Fruit fly (Drosophila melanogaster) Kc167 (cell line): ENCODE data around the gene hkb.

ENCODE experiments used
- h ChIP-seq: fragments of >200 bp; optimal IDR thresholded peaks from 3 replicates; lab custom pipeline; 2018; ENCODE audit warnings: missing external identifiers
- insv ChIP-seq: fragments of >200 bp; optimal IDR thresholded peaks from 3 replicates; lab custom pipeline; 2018; ENCODE audit warnings: missing external identifiers
- psq ChIP-seq: fragments of >200 bp; optimal IDR thresholded peaks from 2 replicates; lab custom pipeline; 2017; ENCODE audit warnings: missing external identifiers

DNA sequence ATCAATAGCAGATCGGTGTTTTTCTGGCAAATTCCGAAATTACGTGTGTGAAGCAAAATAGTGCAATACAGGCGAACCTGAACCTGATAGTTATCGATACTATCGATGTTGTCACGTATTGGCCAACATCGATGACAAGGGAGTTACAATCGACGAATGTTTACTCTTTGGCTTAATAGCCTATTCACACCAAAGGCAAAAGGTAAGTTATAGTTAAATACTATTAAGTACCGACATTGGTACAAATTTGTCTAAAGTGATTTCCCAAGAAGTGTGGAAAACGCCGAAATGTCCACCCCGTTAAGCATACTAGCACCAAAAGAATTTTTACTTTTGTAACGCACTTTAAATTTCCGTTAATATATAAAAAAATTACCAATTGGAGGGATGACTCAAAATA, 12.5 kb downstream of the hkb start, which contains the start of gene CG9776:
- no peak for TF ChIP-seq insv (lab: Kevin White, UChicago)
- no peak for TF ChIP-seq h (lab: Kevin White, UChicago)
- TF ChIP-seq psq (lab: Kevin White, UChicago): no peak
